Fruit fly (Drosophila melanogaster) whole organism, prepupa: ENCODE data around the gene CG16826.
A peak's percentile ranks its signal among the peaks of the same experiment; 100 is the strongest.

Experiments
- Blimp-1 ChIP-seq: fragments of 200-800 bp; sonication (Bioruptor generic); optimal IDR thresholded peaks from 3 replicates; lab custom pipeline; 2017; ENCODE audit warnings: missing biosample characterization, missing genetic modification characterization, mild to moderate bottlenecking, moderate library complexity, missing genetic modification reagents
- CG10669 ChIP-seq: fragments of 200-800 bp; sonication (Bioruptor generic); optimal IDR thresholded peaks from 3 replicates; lab custom pipeline; 2018; ENCODE audit warnings: missing biosample characterization, mild to moderate bottlenecking, missing genetic modification characterization, moderate library complexity
- CG11294 ChIP-seq: fragments of 200-800 bp; sonication (Bioruptor generic); IDR thresholded peaks from 2 replicates; pipeline ENCODE4 v1.3.6; 2022; ENCODE audit warnings: missing biosample characterization, missing genetic modification characterization
- CG11902 ChIP-seq: fragments of 200-800 bp; sonication (Bioruptor generic); optimal IDR thresholded peaks from 3 replicates; lab custom pipeline; 2016; ENCODE audit warnings: missing biosample characterization, missing genetic modification characterization
- CG15336 ChIP-seq: fragments of 200-800 bp; sonication (Bioruptor generic); IDR thresholded peaks from 2 replicates; pipeline ENCODE4 v1.3.6; 2022; ENCODE audit warnings: missing biosample characterization, missing genetic modification characterization
- CG16779 ChIP-seq: fragments of 200-800 bp; sonication (Bioruptor generic); optimal IDR thresholded peaks from 3 replicates; lab custom pipeline; 2017; ENCODE audit warnings: missing biosample characterization, mild to moderate bottlenecking, missing genetic modification characterization
- CG31627 ChIP-seq: fragments of 200-800 bp; sonication (Bioruptor generic); optimal IDR thresholded peaks from 3 replicates; lab custom pipeline; 2016; ENCODE audit warnings: missing biosample characterization, missing genetic modification characterization
- CG32006 ChIP-seq: fragments of 200-800 bp; sonication (Bioruptor generic); optimal IDR thresholded peaks from 3 replicates; lab custom pipeline; 2017; ENCODE audit warnings: missing biosample characterization, mild to moderate bottlenecking, missing genetic modification characterization
- CG34406 ChIP-seq: fragments of 200-800 bp; sonication (Bioruptor generic); optimal IDR thresholded peaks from 3 replicates; lab custom pipeline; 2016; ENCODE audit warnings: missing biosample characterization, missing genetic modification characterization
- CG3919 ChIP-seq: fragments of 200-800 bp; sonication (Bioruptor generic); optimal IDR thresholded peaks from 3 replicates; lab custom pipeline; 2016; ENCODE audit warnings: missing biosample characterization, missing genetic modification characterization
- CG4318 ChIP-seq: fragments of 200-800 bp; sonication (Bioruptor generic); optimal IDR thresholded peaks from 3 replicates; lab custom pipeline; 2017; ENCODE audit warnings: missing biosample characterization, mild to moderate bottlenecking, missing genetic modification characterization
- CG6163 ChIP-seq: fragments of 200-800 bp; sonication (Bioruptor generic); IDR thresholded peaks from 3 replicates; pipeline ENCODE4 v1.3.6; 2022; ENCODE audit warnings: missing biosample characterization, missing genetic modification characterization
- CG6276 ChIP-seq: fragments of 200-800 bp; sonication (Bioruptor generic); optimal IDR thresholded peaks from 2 replicates; lab custom pipeline; 2017; ENCODE audit warnings: missing biosample characterization, mild to moderate bottlenecking, missing genetic modification characterization
- CG6792 ChIP-seq: fragments of 200-800 bp; sonication (Bioruptor generic); optimal IDR thresholded peaks from 3 replicates; lab custom pipeline; 2016; ENCODE audit warnings: missing biosample characterization, missing genetic modification characterization
- CG6808 ChIP-seq: fragments of 200-800 bp; sonication (Bioruptor generic); optimal IDR thresholded peaks from 3 replicates; lab custom pipeline; 2017; ENCODE audit warnings: missing biosample characterization, missing genetic modification characterization, mild to moderate bottlenecking, moderate library complexity, missing genetic modification reagents
- CG6854 ChIP-seq: fragments of 200-800 bp; sonication (Bioruptor generic); optimal IDR thresholded peaks from 2 replicates; lab custom pipeline; 2017; ENCODE audit warnings: missing biosample characterization, mild to moderate bottlenecking, missing genetic modification characterization
- CG7368 ChIP-seq: fragments of 200-800 bp; sonication (Bioruptor generic); optimal IDR thresholded peaks from 3 replicates; lab custom pipeline; 2016; ENCODE audit warnings: missing biosample characterization, missing genetic modification characterization
- CG8319 ChIP-seq: fragments of 200-800 bp; sonication (Bioruptor generic); optimal IDR thresholded peaks from 3 replicates; lab custom pipeline; 2016; ENCODE audit warnings: missing biosample characterization, missing genetic modification characterization
- CG8632 ChIP-seq: fragments of 200-800 bp; sonication (Bioruptor generic); optimal IDR thresholded peaks from 3 replicates; lab custom pipeline; 2016; ENCODE audit warnings: missing biosample characterization, missing genetic modification characterization
- CG9139 ChIP-seq: fragments of 200-800 bp; sonication (Bioruptor generic); optimal IDR thresholded peaks from 3 replicates; lab custom pipeline; 2017; ENCODE audit warnings: missing biosample characterization, mild to moderate bottlenecking, missing genetic modification characterization
- Eip75B ChIP-seq: fragments of 200-800 bp; sonication (Bioruptor generic); optimal IDR thresholded peaks from 3 replicates; lab custom pipeline; 2016; ENCODE audit warnings: missing biosample characterization, missing genetic modification characterization
- Eip93F ChIP-seq: fragments of 200-800 bp; sonication (Bioruptor generic); optimal IDR thresholded peaks from 2 replicates; lab custom pipeline; 2016; ENCODE audit warnings: missing biosample characterization, mild to moderate bottlenecking, missing genetic modification characterization
- Gug ChIP-seq: fragments of 200-800 bp; sonication (Bioruptor generic); IDR thresholded peaks from 2 replicates; pipeline ENCODE4 v1.3.6; 2022; ENCODE audit warnings: missing biosample characterization, missing genetic modification characterization
- Hr38 ChIP-seq: sonication (Bioruptor generic); optimal IDR thresholded peaks from 2 replicates; lab custom pipeline; 2016; ENCODE audit warnings: missing biosample characterization, missing genetic modification characterization
- Hr39 ChIP-seq: fragments of 200-800 bp; sonication (Bioruptor generic); optimal IDR thresholded peaks from 2 replicates; lab custom pipeline; 2016; ENCODE audit warnings: missing biosample characterization, missing genetic modification characterization
- Lpt ChIP-seq: fragments of 200-800 bp; sonication (Bioruptor generic); optimal IDR thresholded peaks from 3 replicates; lab custom pipeline; 2016; ENCODE audit warnings: missing biosample characterization, missing genetic modification characterization
- Met ChIP-seq: fragments of 200-800 bp; sonication (Bioruptor generic); optimal IDR thresholded peaks from 3 replicates; lab custom pipeline; 2016; ENCODE audit warnings: missing biosample characterization, missing genetic modification characterization
- OdsH ChIP-seq: fragments of 200-800 bp; sonication (Bioruptor generic); optimal IDR thresholded peaks from 3 replicates; lab custom pipeline; 2016; ENCODE audit warnings: missing biosample characterization, missing genetic modification characterization
- Smox ChIP-seq: fragments of 200-800 bp; sonication (Bioruptor generic); optimal IDR thresholded peaks from 3 replicates; lab custom pipeline; 2016; ENCODE audit warnings: missing biosample characterization, missing genetic modification characterization
- Sox102F ChIP-seq: fragments of 200-800 bp; sonication (Bioruptor generic); optimal IDR thresholded peaks from 2 replicates; lab custom pipeline; 2016; ENCODE audit warnings: missing biosample characterization, mild to moderate bottlenecking, missing genetic modification characterization
- Sox14 ChIP-seq: fragments of 200-800 bp; sonication (Bioruptor generic); optimal IDR thresholded peaks from 3 replicates; lab custom pipeline; 2016; ENCODE audit warnings: missing biosample characterization, missing genetic modification characterization
- Sox15 ChIP-seq: fragments of 200-800 bp; sonication (Bioruptor generic); optimal IDR thresholded peaks from 3 replicates; lab custom pipeline; 2016; ENCODE audit warnings: missing biosample characterization, missing genetic modification characterization
- achi ChIP-seq: fragments of 200-800 bp; sonication (Bioruptor generic); optimal IDR thresholded peaks from 3 replicates; lab custom pipeline; 2016; ENCODE audit warnings: missing biosample characterization, missing genetic modification characterization
- acj6 ChIP-seq: fragments of 200-800 bp; sonication (Bioruptor generic); optimal IDR thresholded peaks from 3 replicates; lab custom pipeline; 2016; ENCODE audit warnings: missing biosample characterization, missing genetic modification characterization
- cyc ChIP-seq: fragments of 200-800 bp; sonication (Bioruptor generic); optimal IDR thresholded peaks from 3 replicates; lab custom pipeline; 2016; ENCODE audit warnings: missing biosample characterization, missing genetic modification characterization
- dac ChIP-seq: fragments of 200-800 bp; sonication (Bioruptor generic); optimal IDR thresholded peaks from 2 replicates; lab custom pipeline; 2017; ENCODE audit warnings: missing biosample characterization, mild to moderate bottlenecking, missing genetic modification characterization
- dsx ChIP-seq: fragments of 200-800 bp; optimal IDR thresholded peaks from 3 replicates; lab custom pipeline; 2019; ENCODE audit warnings: missing biosample characterization, mild to moderate bottlenecking, missing genetic modification characterization, moderate library complexity; ENCODE audit not compliant: poor library complexity, severe bottlenecking
- eg ChIP-seq: fragments of 200-800 bp; sonication (Bioruptor generic); IDR thresholded peaks from 3 replicates; pipeline ENCODE4 v1.3.6; 2022; ENCODE audit warnings: missing biosample characterization, missing genetic modification characterization
- esn ChIP-seq: fragments of 200-800 bp; sonication (Bioruptor generic); optimal IDR thresholded peaks from 2 replicates; lab custom pipeline; 2016; ENCODE audit warnings: missing biosample characterization, mild to moderate bottlenecking, missing genetic modification characterization, moderate library complexity
- fd59A ChIP-seq: fragments of 200-800 bp; sonication (Bioruptor generic); optimal IDR thresholded peaks from 2 replicates; lab custom pipeline; 2017; ENCODE audit warnings: missing biosample characterization, mild to moderate bottlenecking, missing genetic modification characterization, missing genetic modification reagents
- fd85E ChIP-seq: fragments of 200-800 bp; sonication (Bioruptor generic); optimal IDR thresholded peaks from 3 replicates; lab custom pipeline; 2016; ENCODE audit warnings: missing biosample characterization, missing genetic modification characterization
- fkh ChIP-seq: fragments of 200-800 bp; sonication (Bioruptor generic); optimal IDR thresholded peaks from 3 replicates; lab custom pipeline; 2017; ENCODE audit warnings: missing biosample characterization, mild to moderate bottlenecking, missing genetic modification characterization, moderate library complexity
- salr ChIP-seq, 2 experiments: fragments of 200-800 bp; sonication (Bioruptor generic); optimal IDR thresholded peaks; 3 replicates each; lab custom pipeline; 2016 to 2018; ENCODE audit warnings: missing biosample characterization in 2 of 2, missing genetic modification characterization in 2 of 2, mild to moderate bottlenecking in 1 of 2
- spab ChIP-seq: fragments of 200-800 bp; sonication (Bioruptor generic); optimal IDR thresholded peaks from 2 replicates; lab custom pipeline; 2017; ENCODE audit warnings: missing biosample characterization, mild to moderate bottlenecking, missing genetic modification characterization, missing genetic modification reagents
- ss ChIP-seq, 2 experiments: fragments of 200-800 bp; sonication (Bioruptor generic); optimal IDR thresholded peaks; 2 replicates in 1 of 2; 3 replicates in 1 of 2; lab custom pipeline; 2017 to 2018; ENCODE audit warnings: mild to moderate bottlenecking in 2 of 2, missing biosample characterization in 2 of 2, missing genetic modification characterization in 2 of 2, moderate library complexity in 1 of 2
- svp ChIP-seq: fragments of 200-800 bp; sonication (Bioruptor generic); peaks from one replicate; lab custom pipeline; 2016; ENCODE audit warnings: missing biosample characterization, missing genetic modification characterization
- topi ChIP-seq: fragments of 200-800 bp; sonication (Bioruptor generic); optimal IDR thresholded peaks from 3 replicates; lab custom pipeline; 2016; ENCODE audit warnings: missing biosample characterization, missing genetic modification characterization
- vri ChIP-seq: fragments of 200-800 bp; sonication (Bioruptor generic); optimal IDR thresholded peaks from 3 replicates; lab custom pipeline; 2016; ENCODE audit warnings: missing biosample characterization, mild to moderate bottlenecking, missing genetic modification characterization

Gene CG16826

DNA sequence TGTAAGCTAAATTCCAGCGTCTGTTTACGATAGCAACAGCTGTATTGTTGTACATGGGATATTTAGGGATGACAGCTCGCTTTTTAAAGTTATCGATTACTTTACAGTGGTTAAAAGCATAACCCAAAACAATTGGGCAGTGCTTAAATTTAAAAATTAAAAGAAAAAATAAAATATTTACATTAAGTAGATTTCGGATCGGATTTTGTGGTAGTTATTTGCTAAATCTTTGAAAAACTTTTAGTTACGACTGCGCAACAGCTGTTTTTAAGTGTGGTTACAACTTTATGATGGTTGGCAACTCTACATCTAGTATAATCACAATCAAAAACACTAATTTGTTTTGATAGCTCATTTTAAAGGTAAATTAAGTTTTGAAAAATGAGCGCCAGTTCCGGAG lies 39.7 kb downstream of the CG16826 start, which contains the start of the genes Ing5 and CG7099 (continued):
- TF ChIP-seq CG8632 (GFP tag; lab: Kevin White, UChicago) (peak; percentile 95), achi (GFP tag; lab: Kevin White, UChicago) (peak; percentile 96), Blimp-1 (GFP tag; lab: Kevin White, UChicago) (peak; percentile 78), CG6792 (GFP tag; lab: Kevin White, UChicago) (peak; percentile 93), CG11902 (peak; percentile 94), fd59A (peak; percentile 84), CG31627 (GFP tag; lab: Kevin White, UChicago) (peak; percentile 96), OdsH (GFP tag; lab: Kevin White, UChicago) (peak; percentile 97), Eip75B (GFP tag; lab: Kevin White, UChicago) (peak; percentile 93), Hr39 (GFP tag; lab: Kevin White, UChicago) (peak; percentile 95), Gug (peak; percentile 93), Eip93F (GFP tag; lab: Kevin White, UChicago) (peak; percentile 92), CG32006 (peak; percentile 94), esn (GFP tag; lab: Kevin White, UChicago) (peak; percentile 97), eg (peak; percentile 96)

DNA sequence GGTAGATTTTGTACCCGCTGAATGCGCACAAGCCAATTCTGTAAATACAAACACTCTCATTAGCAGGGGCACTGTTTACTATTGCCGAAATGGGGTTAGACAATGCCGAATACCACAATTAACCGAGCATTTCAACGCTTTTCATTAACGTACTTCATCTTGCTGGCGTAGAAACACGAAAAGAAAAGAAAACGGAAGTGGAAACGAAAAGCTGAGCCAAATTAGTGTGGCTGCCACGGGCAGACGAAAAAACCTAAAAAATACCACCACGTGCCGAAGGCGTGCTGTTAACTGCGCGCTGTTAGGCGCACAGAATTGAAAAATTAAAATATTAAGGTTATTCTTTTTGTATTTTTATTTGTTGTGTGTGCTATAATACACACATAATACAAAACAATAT lies 47.3 kb downstream of the CG16826 start, which contains the start of gene RpL24:
RpL24 (minus strand) TSS at position 229 of the 400 bp plus-strand sequence.
- TF ChIP-seq CG6808 (GFP tag; lab: Kevin White, UChicago) (peak; percentile 78), topi (GFP tag; lab: Kevin White, UChicago) (peak; percentile 90), CG8319 (peak; percentile 73), esn (GFP tag; lab: Kevin White, UChicago) (peak; percentile 93), Sox15 (GFP tag; lab: Kevin White, UChicago) (peak; percentile 1), CG6792 (GFP tag; lab: Kevin White, UChicago) (peak; percentile 78), CG6276 (GFP tag; lab: Kevin White, UChicago) (peak; percentile 58), CG6163 (GFP tag; lab: Robert Waterston, UW) (peak; percentile 94), CG6854 (peak; percentile 98), svp (GFP tag; lab: Kevin White, UChicago) (no peak), CG15336 (no peak), dac (GFP tag; lab: Kevin White, UChicago) (peak; percentile 75), Eip93F (GFP tag; lab: Kevin White, UChicago) (peak; percentile 23), Blimp-1 (GFP tag; lab: Kevin White, UChicago) (peak; percentile 75), acj6 (peak; percentile 85), Hr39 (GFP tag; lab: Kevin White, UChicago) (peak; percentile 73), fd85E (GFP tag; lab: Kevin White, UChicago) (peak; percentile 90), fkh (GFP tag; lab: Kevin White, UChicago) (no peak), CG34406 (peak; percentile 86), CG3919 (GFP tag; lab: Kevin White, UChicago) (peak; percentile 95), CG9139 (GFP tag; lab: Kevin White, UChicago) (peak; percentile 87), Sox102F (peak; percentile 91), dsx (no peak), vri (peak; percentile 92), CG11294 (peak; percentile 18; the same call in 1 of the 2 replicates), cyc (GFP tag; lab: Kevin White, UChicago) (peak; percentile 84), fd59A (peak; percentile 61), ss (GFP tag; optimal IDR thresholded peaks at IDR 0.05; lab: Kevin White, UChicago) (peak; percentile 84 to 92), Lpt (GFP tag; lab: Kevin White, UChicago) (peak; percentile 23), Sox14 (peak; percentile 72), Gug (peak; percentile 45; the same call in 1 of the 2 replicates), CG16779 (tag; lab: Kevin White, UChicago) (peak; percentile 82), CG31627 (GFP tag; lab: Kevin White, UChicago) (peak; percentile 79), Hr38 (GFP tag; lab: Kevin White, UChicago) (no peak), CG4318 (GFP tag; lab: Kevin White, UChicago) (no peak), salr (GFP tag; optimal IDR thresholded peaks at IDR 0.05; lab: Kevin White, UChicago) (peak; percentile 19 to 91), eg (peak; percentile 92), Smox (peak; percentile 82), CG32006 (peak; percentile 41), CG7368 (GFP tag; lab: Kevin White, UChicago) (peak; percentile 91), Met (GFP tag; lab: Kevin White, UChicago) (peak; percentile 91), spab (GFP tag; lab: Kevin White, UChicago) (peak; percentile 70), CG10669 (peak; percentile 78)
